Worm (Caenorhabditis elegans) whole organism, L4/young adult: ENCODE results near the gene F26G1.3.

ENCODE experiments used
- W03F9.2 ChIP-seq: fragments of 150-350 bp; optimal IDR thresholded peaks from 2 replicates; lab custom pipeline; 2014; ENCODE audit warnings: missing biosample characterization, missing genetic modification characterization
- dao-5 ChIP-seq: sonication (generic microtip); optimal IDR thresholded peaks from 2 replicates; lab custom pipeline; 2016; ENCODE audit warnings: missing genotype, missing genetic modification characterization, moderate library complexity, missing compliant biosample characterization
- him-1 ChIP-seq: sonication (generic microtip); optimal IDR thresholded peaks from 2 replicates; lab custom pipeline; 2016; ENCODE audit warnings: missing genotype, missing genetic modification reagents, missing genetic modification characterization, missing compliant biosample characterization

ce11 chrII:4775802-4776201 lies 17.2 kb downstream of the F26G1.3 start:
- TF ChIP-seq W03F9.2 (tag; lab: Kevin White, UChicago) (no peak), him-1 (tag; lab: Kevin White, UChicago) (no peak), dao-5 (tag; lab: Kevin White, UChicago) (no peak)
